Worm (Caenorhabditis elegans) whole organism, L2 larva: ENCODE results near the gene nspc-18.
A peak's percentile ranks its signal among the peaks of the same experiment; 100 is the strongest.

ENCODE experiments used
- C34F6.9 ChIP-seq: fragments of 150-350 bp; optimal IDR thresholded peaks from 2 replicates; lab custom pipeline; 2014; ENCODE audit warnings: missing biosample characterization, missing genetic modification characterization
- R02D3.7 ChIP-seq: fragments of 150-350 bp; optimal IDR thresholded peaks from 2 replicates; lab custom pipeline; 2014; ENCODE audit warnings: missing biosample characterization, missing genetic modification characterization
- Y55F3AM.14 ChIP-seq: fragments of 200-800 bp; sonication (Bioruptor generic); optimal IDR thresholded peaks from 2 replicates; lab custom pipeline; 2018; ENCODE audit warnings: mild to moderate bottlenecking, missing genetic modification characterization, missing compliant biosample characterization
- ZK546.5 ChIP-seq: sonication (generic microtip); optimal IDR thresholded peaks from 2 replicates; lab custom pipeline; 2017; ENCODE audit warnings: missing biosample characterization, missing genetic modification characterization
- alr-1 ChIP-seq: fragments of 150-350 bp; optimal IDR thresholded peaks from 2 replicates; lab custom pipeline; 2014; ENCODE audit warnings: missing biosample characterization, missing genetic modification characterization
- aly-2 ChIP-seq: fragments of 150-350 bp; optimal IDR thresholded peaks from 2 replicates; lab custom pipeline; 2014; ENCODE audit warnings: missing biosample characterization, missing genetic modification characterization
- ama-1 ChIP-seq: fragments of 150-350 bp; optimal IDR thresholded peaks from 2 replicates; lab custom pipeline; 2018; ENCODE audit warnings: inconsistent platforms
- blmp-1 ChIP-seq: sonication (generic microtip); optimal IDR thresholded peaks from 2 replicates; lab custom pipeline; 2017; ENCODE audit warnings: missing genetic modification characterization, mild to moderate bottlenecking, missing compliant biosample characterization, antibody characterized with exemption, moderate library complexity; ENCODE audit not compliant: insufficient read depth
- ceh-16 ChIP-seq: fragments of 150-350 bp; optimal IDR thresholded peaks from 2 replicates; lab custom pipeline; 2014; ENCODE audit warnings: missing biosample characterization, missing genetic modification characterization
- ceh-82 ChIP-seq: fragments of 150-350 bp; optimal IDR thresholded peaks from 2 replicates; lab custom pipeline; 2014; ENCODE audit warnings: missing biosample characterization, missing genetic modification characterization
- crh-2 ChIP-seq: sonication (generic microtip); optimal IDR thresholded peaks from 2 replicates; lab custom pipeline; 2017; ENCODE audit warnings: missing biosample characterization, missing genetic modification characterization
- dmd-4 ChIP-seq: sonication (generic microtip); optimal IDR thresholded peaks from 2 replicates; lab custom pipeline; 2017; ENCODE audit warnings: missing biosample characterization, missing genetic modification characterization
- egl-27 ChIP-seq: sonication (generic microtip); optimal IDR thresholded peaks from 3 replicates; lab custom pipeline; 2017; ENCODE audit warnings: missing biosample characterization, missing genetic modification reagents, missing genetic modification characterization
- elt-1 ChIP-seq: fragments of 150-350 bp; optimal IDR thresholded peaks from 2 replicates; lab custom pipeline; 2014; ENCODE audit warnings: missing biosample characterization, missing genetic modification characterization
- elt-3 ChIP-seq: sonication (generic microtip); optimal IDR thresholded peaks from 2 replicates; lab custom pipeline; 2017; ENCODE audit warnings: missing biosample characterization, missing genetic modification characterization
- fos-1 ChIP-seq: fragments of 150-350 bp; optimal IDR thresholded peaks from 2 replicates; lab custom pipeline; 2014; ENCODE audit warnings: missing biosample characterization, missing genetic modification characterization
- gmeb-1 ChIP-seq: fragments of 150-350 bp; optimal IDR thresholded peaks from 2 replicates; lab custom pipeline; 2014; ENCODE audit warnings: missing biosample characterization, missing genetic modification characterization
- lin-11 ChIP-seq: fragments of 150-350 bp; sonication (generic microtip); optimal IDR thresholded peaks from 2 replicates; lab custom pipeline; 2014; ENCODE audit warnings: missing biosample characterization, missing genetic modification characterization, inconsistent platforms, mixed read lengths
- lin-13 ChIP-seq: fragments of 150-350 bp; optimal IDR thresholded peaks from 2 replicates; lab custom pipeline; 2014; ENCODE audit warnings: missing biosample characterization, missing genetic modification reagents, missing genetic modification characterization
- lin-39 ChIP-seq: fragments of 150-350 bp; optimal IDR thresholded peaks from 2 replicates; lab custom pipeline; 2014; ENCODE audit warnings: missing biosample characterization, missing genetic modification reagents, missing genetic modification characterization
- lsy-2 ChIP-seq, 2 experiments: fragments of 150-350 bp in 1 of 2; sonication (generic microtip) in 1 of 2; optimal IDR thresholded peaks; 2 replicates each; lab custom pipeline; 2014 to 2017; ENCODE audit warnings: missing biosample characterization in 2 of 2, missing genetic modification characterization in 2 of 2
- mab-5 ChIP-seq: fragments of 150-350 bp; optimal IDR thresholded peaks from 2 replicates; lab custom pipeline; 2014; ENCODE audit warnings: missing biosample characterization, missing genetic modification characterization
- mdl-1 ChIP-seq, 2 experiments: fragments of 150-350 bp in 1 of 2; sonication (generic microtip) in 1 of 2; optimal IDR thresholded peaks; 2 replicates each; lab custom pipeline; 2017; ENCODE audit warnings: missing biosample characterization in 2 of 2, missing genetic modification characterization in 2 of 2
- nhr-10 ChIP-seq: sonication (generic microtip); optimal IDR thresholded peaks from 2 replicates; lab custom pipeline; 2017; ENCODE audit warnings: missing biosample characterization, missing genetic modification characterization
- nhr-11 ChIP-seq: fragments of 150-350 bp; optimal IDR thresholded peaks from 2 replicates; lab custom pipeline; 2014; ENCODE audit warnings: missing biosample characterization, missing genetic modification characterization
- nhr-12 ChIP-seq: fragments of 150-350 bp; optimal IDR thresholded peaks from 2 replicates; lab custom pipeline; 2014; ENCODE audit warnings: missing biosample characterization, missing genetic modification characterization
- nhr-129 ChIP-seq: fragments of 150-350 bp; optimal IDR thresholded peaks from 2 replicates; lab custom pipeline; 2014; ENCODE audit warnings: missing biosample characterization, missing genetic modification characterization
- nhr-21 ChIP-seq: fragments of 150-350 bp; optimal IDR thresholded peaks from 2 replicates; lab custom pipeline; 2014; ENCODE audit warnings: missing biosample characterization, missing genetic modification characterization
- nhr-23 ChIP-seq: fragments of 150-350 bp; optimal IDR thresholded peaks from 2 replicates; lab custom pipeline; 2014; ENCODE audit warnings: missing biosample characterization, missing genetic modification reagents, missing genetic modification characterization
- nhr-237 ChIP-seq: fragments of 150-350 bp; optimal IDR thresholded peaks from 2 replicates; lab custom pipeline; 2014; ENCODE audit warnings: missing biosample characterization, missing genetic modification characterization
- nhr-25 ChIP-seq: fragments of 150-350 bp; sonication (generic microtip); optimal IDR thresholded peaks from 3 replicates; lab custom pipeline; 2014; ENCODE audit warnings: missing biosample characterization, missing genetic modification characterization
- nhr-6 ChIP-seq: fragments of 150-350 bp; optimal IDR thresholded peaks from 2 replicates; lab custom pipeline; 2014; ENCODE audit warnings: missing biosample characterization, missing genetic modification characterization
- nhr-77 ChIP-seq: fragments of 150-350 bp; optimal IDR thresholded peaks from 2 replicates; lab custom pipeline; 2014; ENCODE audit warnings: missing biosample characterization, missing genetic modification characterization
- peb-1 ChIP-seq: fragments of 150-350 bp; optimal IDR thresholded peaks from 2 replicates; lab custom pipeline; 2014; ENCODE audit warnings: missing biosample characterization, missing genetic modification characterization
- sem-4 ChIP-seq: fragments of 150-350 bp; optimal IDR thresholded peaks from 2 replicates; lab custom pipeline; 2014; ENCODE audit warnings: missing biosample characterization, missing genetic modification reagents, missing genetic modification characterization
- skn-1 ChIP-seq: sonication (generic microtip); optimal IDR thresholded peaks from 2 replicates; lab custom pipeline; 2017; ENCODE audit warnings: missing biosample characterization, missing genetic modification characterization
- sma-3 ChIP-seq: sonication (generic microtip); optimal IDR thresholded peaks from 2 replicates; lab custom pipeline; 2016; ENCODE audit warnings: missing genetic modification reagents, missing genetic modification characterization, missing compliant biosample characterization
- sma-9 ChIP-seq, 2 experiments: fragments of 150-350 bp in 1 of 2; sonication (generic microtip) in 1 of 2; optimal IDR thresholded peaks; 2 replicates each; lab custom pipeline; 2014 to 2016; ENCODE audit warnings: missing genetic modification characterization in 2 of 2, mild to moderate bottlenecking in 1 of 2, missing biosample characterization in 1 of 2, missing compliant biosample characterization in 1 of 2, missing genetic modification reagents in 1 of 2, moderate library complexity in 1 of 2
- snpc-4 ChIP-seq: fragments of 150-350 bp; optimal IDR thresholded peaks from 2 replicates; lab custom pipeline; 2014; ENCODE audit warnings: missing biosample characterization, missing genetic modification characterization
- unc-39 ChIP-seq: fragments of 150-350 bp; optimal IDR thresholded peaks from 2 replicates; lab custom pipeline; 2014; ENCODE audit warnings: missing biosample characterization, missing genetic modification characterization
- unc-55 ChIP-seq: fragments of 150-350 bp; sonication (generic microtip); optimal IDR thresholded peaks from 3 replicates; lab custom pipeline; 2014; ENCODE audit warnings: missing biosample characterization, missing genetic modification reagents, missing genetic modification characterization
- unc-62 ChIP-seq: fragments of 150-350 bp; optimal IDR thresholded peaks from 2 replicates; lab custom pipeline; 2014; ENCODE audit warnings: missing biosample characterization, missing genetic modification reagents, missing genetic modification characterization
- zag-1 ChIP-seq: fragments of 150-350 bp; optimal IDR thresholded peaks from 2 replicates; lab custom pipeline; 2014; ENCODE audit warnings: missing biosample characterization, missing genetic modification characterization
- ztf-1 ChIP-seq: fragments of 200-800 bp; sonication (Bioruptor generic); conservative IDR thresholded peaks from 2 replicates; pipeline ENCODE4 v1.3.6; 2022; ENCODE audit warnings: missing genetic modification characterization, missing compliant biosample characterization
- ztf-11 ChIP-seq: sonication (generic microtip); optimal IDR thresholded peaks from 2 replicates; lab custom pipeline; 2017; ENCODE audit warnings: missing biosample characterization, missing genetic modification characterization
- ztf-4 ChIP-seq: fragments of 150-350 bp; optimal IDR thresholded peaks from 2 replicates; lab custom pipeline; 2014; ENCODE audit warnings: missing biosample characterization, missing genetic modification characterization

Gene nspc-18

ce11 chrX:14491103-14491502 lies 36.4 kb downstream of the nspc-18 start:
- TF ChIP-seq ceh-16 (tag; lab: Kevin White, UChicago) (peak; percentile 61), blmp-1 (tag; lab: Kevin White, UChicago) (no peak), aly-2 (tag; lab: Kevin White, UChicago) (no peak), egl-27 (tag; lab: Kevin White, UChicago) (no peak), nhr-25 (tag; lab: Kevin White, UChicago) (peak; percentile 64), alr-1 (tag; lab: Kevin White, UChicago) (no peak)

ce11 chrX:14490486-14490885 lies 37.0 kb downstream of the nspc-18 start:
- TF ChIP-seq alr-1 (tag; lab: Kevin White, UChicago): no peak
- no peak for TF ChIP-seq sma-3 (GFP tag; lab: Kevin White, UChicago)
- TF ChIP-seq skn-1 (tag; lab: Kevin White, UChicago): no peak
- TF ChIP-seq ztf-11 (tag; lab: Kevin White, UChicago): no peak
- TF ChIP-seq elt-1 (tag; lab: Kevin White, UChicago): no peak
- TF ChIP-seq lsy-2 (tag; optimal IDR thresholded peaks at IDR 0.05; lab: Kevin White, UChicago): no peak
- TF ChIP-seq sem-4: no peak
- TF ChIP-seq unc-62: no peak
- no peak for TF ChIP-seq nhr-129
- no peak for TF ChIP-seq nhr-21 (tag; lab: Kevin White, UChicago)
- TF ChIP-seq ceh-82 (tag; lab: Kevin White, UChicago): no peak
- no peak for TF ChIP-seq dmd-4 (tag; lab: Kevin White, UChicago)
- TF ChIP-seq aly-2 (tag; lab: Kevin White, UChicago): no peak
- TF ChIP-seq ztf-4 (tag; lab: Kevin White, UChicago): no peak
- TF ChIP-seq mdl-1 (tag; optimal IDR thresholded peaks at IDR 0.05; lab: Kevin White, UChicago): no peak
- TF ChIP-seq fos-1 (tag; lab: Kevin White, UChicago): no peak
- no peak for TF ChIP-seq egl-27 (tag; lab: Kevin White, UChicago)
- TF ChIP-seq nhr-25 (tag; lab: Kevin White, UChicago): no peak
- TF ChIP-seq ama-1: no peak

- no peak for TF ChIP-seq alr-1 (tag; lab: Kevin White, UChicago)
- TF ChIP-seq zag-1 (tag; lab: Kevin White, UChicago): peak; percentile 65
- peak; percentile 72 for TF ChIP-seq sem-4
- no peak for TF ChIP-seq ZK546.5 (tag; lab: Kevin White, UChicago)
- peak; percentile 63 for TF ChIP-seq C34F6.9 (tag; lab: Kevin White, UChicago)
- TF ChIP-seq mab-5 (tag; lab: Kevin White, UChicago): peak; percentile 50
- TF ChIP-seq blmp-1 (tag; lab: Kevin White, UChicago): no peak
- TF ChIP-seq lin-13: peak; percentile 73
- TF ChIP-seq egl-27 (tag; lab: Kevin White, UChicago): peak; percentile 28
- TF ChIP-seq ceh-82 (tag; lab: Kevin White, UChicago): no peak
- TF ChIP-seq peb-1 (tag; lab: Kevin White, UChicago): no peak
- TF ChIP-seq ztf-11 (tag; lab: Kevin White, UChicago): no peak
- TF ChIP-seq nhr-25 (tag; lab: Kevin White, UChicago): peak; percentile 85
- TF ChIP-seq ceh-16 (tag; lab: Kevin White, UChicago): peak; percentile 63
- TF ChIP-seq Y55F3AM.14 (GFP tag; lab: Kevin White, UChicago): no peak
- no peak for TF ChIP-seq aly-2 (tag; lab: Kevin White, UChicago)
- peak; percentile 53 for TF ChIP-seq nhr-21 (tag; lab: Kevin White, UChicago)
- peak; percentile 93 for TF ChIP-seq fos-1 (tag; lab: Kevin White, UChicago)
- TF ChIP-seq unc-55 (GFP tag; lab: Kevin White, UChicago): peak; percentile 76
- TF ChIP-seq gmeb-1 (tag; lab: Kevin White, UChicago): peak; percentile 55
- peak; percentile 53 for TF ChIP-seq lin-11
- TF ChIP-seq mdl-1 (tag; optimal IDR thresholded peaks at IDR 0.05; lab: Kevin White, UChicago): peak in 1 of 2 experiments; percentile 32
- no peak for TF ChIP-seq nhr-10 (tag; lab: Kevin White, UChicago)
- TF ChIP-seq nhr-23 (tag; lab: Kevin White, UChicago): no peak
- peak; percentile 60 for TF ChIP-seq sma-3 (GFP tag; lab: Kevin White, UChicago)
- no peak for TF ChIP-seq dmd-4 (tag; lab: Kevin White, UChicago)
- no peak for TF ChIP-seq nhr-237 (tag; lab: Kevin White, UChicago)
- TF ChIP-seq snpc-4: peak; percentile 69
- TF ChIP-seq skn-1 (tag; lab: Kevin White, UChicago): no peak
- no peak for TF ChIP-seq unc-62
- TF ChIP-seq nhr-11: no peak
- peak; percentile 48 for TF ChIP-seq nhr-6 (tag; lab: Kevin White, UChicago)
- TF ChIP-seq crh-2: peak; percentile 75
- no peak for TF ChIP-seq elt-1 (tag; lab: Kevin White, UChicago)
- no peak for TF ChIP-seq nhr-12 (tag; lab: Kevin White, UChicago)
- peak; percentile 87 for TF ChIP-seq sma-9 (GFP tag; optimal IDR thresholded peaks at IDR 0.05; lab: Kevin White, UChicago)
- no peak for TF ChIP-seq sma-9 (tag; optimal IDR thresholded peaks at IDR 0.05; lab: Kevin White, UChicago)
- TF ChIP-seq nhr-129: peak; percentile 80
- no peak for TF ChIP-seq elt-3 (tag; lab: Kevin White, UChicago)
- TF ChIP-seq unc-39 (tag; lab: Kevin White, UChicago): no peak
- TF ChIP-seq ztf-1 (GFP tag; lab: Robert Waterston, UW): no peak
- no peak for TF ChIP-seq lin-39 (tag; lab: Kevin White, UChicago)
- TF ChIP-seq lsy-2 (tag; optimal IDR thresholded peaks at IDR 0.05; lab: Kevin White, UChicago): peak; percentile 20 to 73
- TF ChIP-seq R02D3.7 (tag; lab: Kevin White, UChicago): no peak
- TF ChIP-seq ztf-4 (tag; lab: Kevin White, UChicago): peak; percentile 11
- TF ChIP-seq nhr-77 (tag; lab: Kevin White, UChicago): no peak
- TF ChIP-seq ama-1: peak; percentile 26
These were observed 37.5 kb downstream of the nspc-18 start, which contains the start of gene his-24 for ce11 chrX:14489945-14490344. his-24 (plus strand) TSS chrX:14490094.
